In the genomic region with DNA sequence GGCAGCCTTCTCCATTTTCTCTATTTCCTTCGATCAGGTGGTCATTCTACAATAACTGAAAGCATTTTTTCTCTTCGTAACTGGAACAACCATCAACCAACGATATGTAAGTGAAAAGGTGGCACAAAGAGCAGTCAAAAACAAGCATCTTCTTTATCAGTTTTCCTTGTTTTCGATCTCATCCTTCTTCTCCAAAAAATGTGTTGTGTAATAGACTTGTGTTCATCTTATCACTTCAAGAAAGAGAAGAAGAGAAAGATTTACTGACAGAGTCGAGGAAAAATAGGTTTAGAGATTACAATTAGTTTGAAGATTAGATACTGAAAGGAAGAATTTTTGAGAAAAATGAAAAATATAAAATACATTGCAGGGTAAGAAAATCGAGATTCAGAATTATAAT, we compare ENCODE assay signal across 1 worm cellular context.
TF ChIP-seq lines count a peak whose summit lies in the region.

No protein-coding gene starts in this region.

TF ChIP-seq in whole organism, L1 larva, 84 proteins besides CTCF, POLR2A, EP300 and RAD21 (continued from another document):
- TF ChIP-seq dsc-1 (tag; optimal IDR thresholded peaks at IDR 0.05; lab: Kevin White, UChicago), result no peak
- no peak for TF ChIP-seq mef-2 (tag; optimal IDR thresholded peaks at IDR 0.05; lab: Kevin White, UChicago)
- no peak for TF ChIP-seq lir-3 (tag; optimal IDR thresholded peaks at IDR 0.05; lab: Kevin White, UChicago; ENCODE audit: poor library complexity)
- no peak for TF ChIP-seq blmp-1 (tag; optimal IDR thresholded peaks at IDR 0.05; lab: Kevin White, UChicago)
- no peak for TF ChIP-seq lin-39 (tag; optimal IDR thresholded peaks at IDR 0.05; lab: Kevin White, UChicago)
- TF ChIP-seq lin-14 (GFP tag; optimal IDR thresholded peaks at IDR 0.05; lab: Kevin White, UChicago), result peak; percentile 67
- no peak for TF ChIP-seq ets-5 (GFP tag; IDR thresholded peaks at IDR 0.05; lab: Robert Waterston, UW)
- no peak for TF ChIP-seq fos-1 (tag; optimal IDR thresholded peaks at IDR 0.05; lab: Kevin White, UChicago)
- TF ChIP-seq lsy-2 (tag; optimal IDR thresholded peaks at IDR 0.05; lab: Kevin White, UChicago), result peak in 1 of 2 experiments; percentile 25
- no peak for TF ChIP-seq egl-13 (tag; optimal IDR thresholded peaks at IDR 0.05; lab: Kevin White, UChicago)
TF ChIP-seq in whole organism, L1 larva: peak in this region for 8.
